Fruit fly (Drosophila melanogaster): ENCODE data around the gene RpS13.

Gene RpS13

dm6 chr2L:8382646-8383045 is 18.2 kb upstream of the RpS13 start, which contains the start of the genes CG13392 and Rcd4 (continued):
- TF ChIP-seq crc (GFP tag; optimal IDR thresholded peaks at IDR 0.05) (peak; percentile 69), CG11085 (GFP tag; IDR thresholded peaks at IDR 0.05) (peak; percentile 61; the same call in 1 of the 2 replicates), abd-A (tag; optimal IDR thresholded peaks at IDR 0.05) (peak; percentile 31), CG9797 (GFP tag; optimal IDR thresholded peaks at IDR 0.05) (peak; percentile 33), cg (GFP tag; optimal IDR thresholded peaks at IDR 0.05) (no peak), mirr (GFP tag; optimal IDR thresholded peaks at IDR 0.05) (peak; percentile 65), CG14441 (GFP tag; IDR thresholded peaks at IDR 0.05) (peak; percentile 36; the same call in 1 of the 2 replicates), CG17802 (tag; optimal IDR thresholded peaks at IDR 0.05) (peak; percentile 23), CG11695 (GFP tag; IDR thresholded peaks at IDR 0.05) (no peak; the same call in 2 of the 3 replicates), bigmax (GFP tag; optimal IDR thresholded peaks at IDR 0.05) (peak; percentile 24), CG6854 (GFP tag; optimal IDR thresholded peaks at IDR 0.05) (no peak), p53 (GFP tag; optimal IDR thresholded peaks at IDR 0.05) (peak; percentile 26), Ravus (GFP tag; IDR thresholded peaks at IDR 0.05) (no peak), fd3F (GFP tag; optimal IDR thresholded peaks at IDR 0.05) (peak; percentile 16), CG17359 (tag; optimal IDR thresholded peaks at IDR 0.05) (peak; percentile 56), gsb-n (tag; optimal IDR thresholded peaks at IDR 0.05) (peak; percentile 21), Xbp1 (GFP tag; optimal IDR thresholded peaks at IDR 0.05) (peak; percentile 65), CG31441 (GFP tag; IDR thresholded peaks at IDR 0.05) (no peak), CG15514 (GFP tag; optimal IDR thresholded peaks at IDR 0.05) (peak; percentile 90), ham (GFP tag; IDR thresholded peaks at IDR 0.05) (no peak), otp (GFP tag; IDR thresholded peaks at IDR 0.05) (peak; percentile 50; the same call in 2 of the 3 replicates), Dbx (GFP tag; IDR thresholded peaks at IDR 0.05) (peak; percentile 71), CG31365 (tag; optimal IDR thresholded peaks at IDR 0.05) (no peak), CG6791 (GFP tag; IDR thresholded peaks at IDR 0.05; ENCODE audit: partially characterized antibody) (peak; percentile 73), dati (GFP tag; IDR thresholded peaks at IDR 0.05) (no peak), Tbp (GFP tag; optimal IDR thresholded peaks at IDR 0.05) (no peak), CG11560 (tag; IDR thresholded peaks at IDR 0.05) (no peak), CG9437 (GFP tag; optimal IDR thresholded peaks at IDR 0.05) (peak; percentile 34), maf-S (GFP tag; optimal IDR thresholded peaks at IDR 0.05) (peak; percentile 47), CG4854 (GFP tag; optimal IDR thresholded peaks at IDR 0.05) (peak; percentile 45), CG14050 (GFP tag; IDR thresholded peaks at IDR 0.05) (peak; percentile 14; the same call in 1 of the 3 replicates), ewg (GFP tag; optimal IDR thresholded peaks at IDR 0.05) (peak; percentile 20), Max (GFP tag; optimal IDR thresholded peaks at IDR 0.05) (peak; percentile 6), zf30C (GFP tag; optimal IDR thresholded peaks at IDR 0.05) (peak; percentile 36), gcm (GFP tag; optimal IDR thresholded peaks at IDR 0.05) (no peak), lola (GFP tag; optimal IDR thresholded peaks at IDR 0.05) (peak in 1 of 3 experiments; percentile 6), Doc2 (GFP tag; IDR thresholded peaks at IDR 0.05) (no peak), trh (GFP tag; optimal IDR thresholded peaks at IDR 0.05) (no peak), Elba2 (GFP tag; optimal IDR thresholded peaks at IDR 0.05) (no peak), CG13296 (GFP tag; optimal IDR thresholded peaks at IDR 0.05) (peak; percentile 41), psq (GFP tag; optimal IDR thresholded peaks at IDR 0.05) (peak; percentile 9), CG13775 (GFP tag; optimal IDR thresholded peaks at IDR 0.05) (peak; percentile 21), knrl (GFP tag; IDR thresholded peaks at IDR 0.05; ENCODE audit: partially characterized antibody) (peak; percentile 51; the same call in 2 of the 3 replicates), inv (GFP tag; IDR thresholded peaks at IDR 0.05; ENCODE audit: partially characterized antibody) (0 out of 2 replicates have a peak, but pooled peaks have one; percentile 22), CG30431 (GFP tag; optimal IDR thresholded peaks at IDR 0.05) (no peak), Hr39 (optimal IDR thresholded peaks at IDR 0.05) (no peak), CG6272 (GFP tag; IDR thresholded peaks at IDR 0.05) (no peak), CG3407 (GFP tag; optimal IDR thresholded peaks at IDR 0.05) (no peak), lmd (GFP tag; IDR thresholded peaks at IDR 0.05) (peak; percentile 38; the same call in 1 of the 2 replicates), ase (GFP tag; IDR thresholded peaks at IDR 0.05) (no peak), HmgZ (tag; optimal IDR thresholded peaks at IDR 0.05) (peak; percentile 84)

Measured in whole organism, embryonic.